Worm (Caenorhabditis elegans): ENCODE results near the gene men-1.

The men-1 gene

DNA sequence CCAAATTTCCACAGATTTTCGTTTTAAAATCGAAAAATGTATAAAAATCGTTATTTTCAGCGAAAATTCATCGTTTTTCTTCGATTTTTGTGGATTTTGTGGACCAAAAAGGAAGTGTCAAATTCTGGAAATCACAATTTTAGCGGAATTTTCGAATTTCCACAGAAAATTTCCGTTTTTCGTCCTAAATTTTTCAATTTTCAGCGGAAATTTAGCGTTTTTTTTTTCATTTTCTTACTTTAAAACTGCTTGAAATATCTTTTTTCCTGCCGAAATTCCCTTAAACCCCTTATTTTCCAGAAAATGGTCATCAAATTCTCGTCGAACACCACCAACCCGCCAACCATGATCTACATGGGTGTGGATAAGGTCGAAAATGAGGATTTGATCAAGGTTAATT is 18.1 kb upstream of the men-1 start, which contains the start of gene Y54G11A.2:
Gene Y54G11A.2, plus strand, starts transcription at position 301 of the 400 bp plus-strand sequence.
- no peak for TF ChIP-seq nfya-1 (tag; optimal IDR thresholded peaks at IDR 0.05; ENCODE audit: insufficient read depth)
- no peak for TF ChIP-seq fkh-10 (GFP tag; optimal IDR thresholded peaks at IDR 0.05)
- TF ChIP-seq lin-15B (tag; optimal IDR thresholded peaks at IDR 0.05): no peak
- no peak for TF ChIP-seq nhr-11 (tag; optimal IDR thresholded peaks at IDR 0.05)
- TF ChIP-seq nhr-28 (tag; optimal IDR thresholded peaks at IDR 0.05): no peak
- TF ChIP-seq mdl-1 (tag; optimal IDR thresholded peaks at IDR 0.05): no peak
- no peak for TF ChIP-seq unc-62 (GFP tag; optimal IDR thresholded peaks at IDR 0.05)
- TF ChIP-seq hmg-11 (tag; optimal IDR thresholded peaks at IDR 0.05): no peak
- no peak for TF ChIP-seq nhr-77 (tag; optimal IDR thresholded peaks at IDR 0.05)
- TF ChIP-seq elt-3 (tag; optimal IDR thresholded peaks at IDR 0.05): no peak
- TF ChIP-seq R02D3.7 (tag; optimal IDR thresholded peaks at IDR 0.05): no peak
- TF ChIP-seq tbx-2 (tag; optimal IDR thresholded peaks at IDR 0.05): no peak
- no peak for TF ChIP-seq fos-1 (tag; optimal IDR thresholded peaks at IDR 0.05)
- no peak for TF ChIP-seq nhr-43 (tag; optimal IDR thresholded peaks at IDR 0.05; ENCODE audit: poor library complexity, severe bottlenecking)
- no peak for TF ChIP-seq ceh-9 (tag; optimal IDR thresholded peaks at IDR 0.05)
- TF ChIP-seq egl-5 (tag; optimal IDR thresholded peaks at IDR 0.05): no peak
- TF ChIP-seq nhr-76 (tag; optimal IDR thresholded peaks at IDR 0.05): no peak

DNA sequence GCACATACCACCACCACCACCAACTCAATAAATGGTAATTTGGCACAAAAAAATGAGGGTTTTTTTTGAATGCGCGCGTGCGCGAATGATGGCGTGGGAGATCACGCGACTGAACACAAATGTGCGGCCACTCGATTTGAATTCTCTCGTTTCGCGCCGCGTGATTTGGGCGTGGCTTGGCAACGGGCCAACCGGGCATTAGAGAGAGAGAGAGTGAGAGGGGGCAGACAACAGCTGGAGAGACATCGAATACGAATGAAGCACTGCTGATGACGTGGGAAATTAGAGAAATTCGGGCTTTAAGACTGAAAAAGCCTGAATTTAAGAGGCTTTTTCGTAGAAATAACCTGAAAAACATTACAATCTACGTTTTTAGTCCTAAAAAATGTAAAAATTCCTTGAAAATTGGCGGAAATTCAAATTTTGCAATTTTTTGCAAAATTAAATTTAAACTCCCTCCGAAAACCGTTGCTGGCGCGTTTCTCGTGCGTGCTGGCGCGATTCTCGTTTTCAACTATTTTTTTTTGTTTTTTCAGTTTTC is 17.6 kb upstream of the men-1 start:
- TF ChIP-seq nhr-43 (tag; optimal IDR thresholded peaks at IDR 0.05; ENCODE audit: poor library complexity, severe bottlenecking): peak; percentile 89
- peak; percentile 79 for TF ChIP-seq mdl-1 (tag; optimal IDR thresholded peaks at IDR 0.05)
- no peak for TF ChIP-seq nhr-28 (tag; optimal IDR thresholded peaks at IDR 0.05)
- TF ChIP-seq lin-15B (tag; optimal IDR thresholded peaks at IDR 0.05): peak; percentile 66
- peak; percentile 66 for TF ChIP-seq pha-4 (tag; optimal IDR thresholded peaks at IDR 0.05)
- TF ChIP-seq unc-39 (tag; optimal IDR thresholded peaks at IDR 0.05): no peak
- TF ChIP-seq ceh-28 (tag; optimal IDR thresholded peaks at IDR 0.05): peak; percentile 66
- no peak for TF ChIP-seq daf-12 (tag; optimal IDR thresholded peaks at IDR 0.05)
- no peak for TF ChIP-seq egl-5 (tag; optimal IDR thresholded peaks at IDR 0.05)
- peak; percentile 30 for TF ChIP-seq sea-2 (GFP tag; optimal IDR thresholded peaks at IDR 0.05)
- peak; percentile 92 for TF ChIP-seq lin-39 (tag; optimal IDR thresholded peaks at IDR 0.05)
- no peak for TF ChIP-seq ceh-16 (tag; optimal IDR thresholded peaks at IDR 0.05)
- TF ChIP-seq ztf-4 (tag; optimal IDR thresholded peaks at IDR 0.05): no peak
- TF ChIP-seq pqm-1 (tag; optimal IDR thresholded peaks at IDR 0.05): peak; percentile 66
- TF ChIP-seq ceh-9 (tag; optimal IDR thresholded peaks at IDR 0.05): no peak
- no peak for TF ChIP-seq elt-1 (tag; optimal IDR thresholded peaks at IDR 0.05)
- peak; percentile 96 for TF ChIP-seq nhr-25 (tag; optimal IDR thresholded peaks at IDR 0.05)
- TF ChIP-seq R02D3.7 (tag; optimal IDR thresholded peaks at IDR 0.05): peak; percentile 72
- TF ChIP-seq tbx-2 (tag; optimal IDR thresholded peaks at IDR 0.05): peak; percentile 88
- TF ChIP-seq nhr-23 (tag; optimal IDR thresholded peaks at IDR 0.05): peak; percentile 85
- peak; percentile 43 for TF ChIP-seq snpc-4 (tag; optimal IDR thresholded peaks at IDR 0.05)
- TF ChIP-seq zag-1 (tag; optimal IDR thresholded peaks at IDR 0.05): peak; percentile 30
- peak; percentile 84 for TF ChIP-seq nhr-77 (tag; optimal IDR thresholded peaks at IDR 0.05)
- peak; percentile 89 for TF ChIP-seq hmg-11 (tag; optimal IDR thresholded peaks at IDR 0.05)
- peak; percentile 87 for TF ChIP-seq ama-1 (optimal IDR thresholded peaks at IDR 0.05)
- no peak for TF ChIP-seq fos-1 (tag; optimal IDR thresholded peaks at IDR 0.05)
- TF ChIP-seq nhr-67 (tag; optimal IDR thresholded peaks at IDR 0.05): no peak
- peak; percentile 43 for TF ChIP-seq nhr-11 (tag; optimal IDR thresholded peaks at IDR 0.05)
- peak; percentile 51 for TF ChIP-seq fkh-10 (GFP tag; optimal IDR thresholded peaks at IDR 0.05)
- no peak for TF ChIP-seq ZK546.5 (tag; optimal IDR thresholded peaks at IDR 0.05)
- no peak for TF ChIP-seq aly-2 (tag; optimal IDR thresholded peaks at IDR 0.05)
- TF ChIP-seq skn-1 (tag; optimal IDR thresholded peaks at IDR 0.05): peak; percentile 68
- peak; percentile 5 for TF ChIP-seq fkh-2 (tag; optimal IDR thresholded peaks at IDR 0.05)
- TF ChIP-seq nhr-237 (tag; optimal IDR thresholded peaks at IDR 0.05): no peak
- TF ChIP-seq elt-3 (tag; optimal IDR thresholded peaks at IDR 0.05): peak in 1 of 3 experiments; percentile 58
- peak; percentile 78 for TF ChIP-seq jun-1 (tag; optimal IDR thresholded peaks at IDR 0.05)
- no peak for TF ChIP-seq nhr-12 (tag; optimal IDR thresholded peaks at IDR 0.05)
- no peak for TF ChIP-seq mml-1 (tag; optimal IDR thresholded peaks at IDR 0.05)
- TF ChIP-seq nfya-1 (tag; optimal IDR thresholded peaks at IDR 0.05; ENCODE audit: insufficient read depth): peak; percentile 91
- TF ChIP-seq ztf-11 (tag; optimal IDR thresholded peaks at IDR 0.05): no peak
- TF ChIP-seq egl-27 (tag; optimal IDR thresholded peaks at IDR 0.05): no peak
- peak; percentile 81 for TF ChIP-seq elt-2 (tag; optimal IDR thresholded peaks at IDR 0.05)
- peak; percentile 42 for TF ChIP-seq ceh-82 (tag; optimal IDR thresholded peaks at IDR 0.05)
- peak; percentile 91 for TF ChIP-seq lsy-12 (tag; optimal IDR thresholded peaks at IDR 0.05)
- TF ChIP-seq eor-1 (tag; optimal IDR thresholded peaks at IDR 0.05): peak in 1 of 2 experiments; percentile 51
- no peak for TF ChIP-seq nhr-76 (tag; optimal IDR thresholded peaks at IDR 0.05)
- TF ChIP-seq unc-62 (GFP tag; optimal IDR thresholded peaks at IDR 0.05): peak; percentile 39
